Worm (Caenorhabditis elegans) whole organism, L1 larva: ENCODE measurements around the gene Y57G11C.22.

ENCODE experiments used
- C16A3.4 ChIP-seq: fragments of 150-350 bp; optimal IDR thresholded peaks from 2 replicates; lab custom pipeline; 2014; ENCODE audit warnings: missing biosample characterization, missing genetic modification characterization
- C34B4.2 ChIP-seq: sonication (generic microtip); optimal IDR thresholded peaks from 2 replicates; lab custom pipeline; 2017; ENCODE audit warnings: mild to moderate bottlenecking, missing genetic modification characterization, missing compliant biosample characterization
- ama-1 ChIP-seq: fragments of 150-350 bp; optimal IDR thresholded peaks from 2 replicates; lab custom pipeline; 2014
- blmp-1 ChIP-seq: fragments of 150-350 bp; optimal IDR thresholded peaks from 2 replicates; lab custom pipeline; 2014; ENCODE audit warnings: missing biosample characterization, missing genetic modification characterization
- ceh-63 ChIP-seq: fragments of 200-800 bp; sonication (Bioruptor generic); optimal IDR thresholded peaks from 2 replicates; lab custom pipeline; 2018; ENCODE audit warnings: mild to moderate bottlenecking, missing genetic modification characterization, missing compliant biosample characterization
- ceh-8 ChIP-seq: fragments of 200-800 bp; sonication (Bioruptor generic); optimal IDR thresholded peaks from 2 replicates; lab custom pipeline; 2018; ENCODE audit warnings: mild to moderate bottlenecking, missing genetic modification characterization, moderate library complexity, missing compliant biosample characterization
- ceh-88 ChIP-seq: fragments of 200-800 bp; sonication (Bioruptor generic); IDR thresholded peaks from 2 replicates; pipeline ENCODE4 v1.3.6; 2022; ENCODE audit warnings: missing genetic modification characterization, missing compliant biosample characterization
- ceh-90 ChIP-seq: sonication (generic microtip); optimal IDR thresholded peaks from 2 replicates; lab custom pipeline; 2016; ENCODE audit warnings: missing genetic modification characterization, missing compliant biosample characterization
- ces-1 ChIP-seq: fragments of 150-350 bp; optimal IDR thresholded peaks from 2 replicates; lab custom pipeline; 2014; ENCODE audit warnings: missing biosample characterization, missing genetic modification reagents, missing genetic modification characterization
- efl-1 ChIP-seq, 4 experiments: fragments of 150-350 bp; optimal IDR thresholded peaks in 3 of 4; peaks in 1 of 4; 1 replicate in 1 of 4; 2 replicates in 3 of 4; lab custom pipeline; 2014; ENCODE audit warnings: missing biosample characterization in 2 of 4, missing genetic modification characterization in 2 of 4, missing genetic modification reagents in 2 of 4
- efl-3 ChIP-seq: fragments of 200-800 bp; sonication (Bioruptor generic); optimal IDR thresholded peaks from 2 replicates; lab custom pipeline; 2018; ENCODE audit warnings: mild to moderate bottlenecking, missing genetic modification characterization, missing compliant biosample characterization
- egl-27 ChIP-seq, 2 experiments: fragments of 150-350 bp in 1 of 2; sonication (generic microtip); optimal IDR thresholded peaks; 3 replicates each; lab custom pipeline; 2017 to 2018; ENCODE audit warnings: missing biosample characterization in 2 of 2, missing genetic modification characterization in 2 of 2, missing genetic modification reagents in 2 of 2
- elt-3 ChIP-seq, 6 experiments: fragments of 150-350 bp in 1 of 6; sonication (generic microtip); optimal IDR thresholded peaks; 2 replicates each; lab custom pipeline; 2017 to 2018; ENCODE audit warnings: missing biosample characterization in 6 of 6, missing genetic modification characterization in 6 of 6, inconsistent platforms in 1 of 6
- ets-5 ChIP-seq: fragments of 200-800 bp; sonication (Bioruptor generic); IDR thresholded peaks from 2 replicates; pipeline ENCODE4 v1.3.6; 2022; ENCODE audit warnings: missing genetic modification characterization, missing compliant biosample characterization
- fkh-8 ChIP-seq: sonication (generic microtip); optimal IDR thresholded peaks from 2 replicates; lab custom pipeline; 2016; ENCODE audit warnings: mild to moderate bottlenecking, missing genetic modification characterization, missing compliant biosample characterization
- grh-1 ChIP-seq: fragments of 200-800 bp; sonication (Bioruptor generic); IDR thresholded peaks from 2 replicates; pipeline ENCODE4 v1.3.6; 2022; ENCODE audit warnings: missing genetic modification reagents, missing genetic modification characterization, missing compliant biosample characterization
- irx-1 ChIP-seq: sonication (generic microtip); optimal IDR thresholded peaks from 2 replicates; lab custom pipeline; 2016; ENCODE audit warnings: missing genetic modification characterization, missing compliant biosample characterization
- jun-1 ChIP-seq: fragments of 150-350 bp; optimal IDR thresholded peaks from 2 replicates; lab custom pipeline; 2014; ENCODE audit warnings: missing biosample characterization, missing genetic modification reagents, missing genetic modification characterization
- lin-14 ChIP-seq: fragments of 200-800 bp; sonication (Bioruptor generic); optimal IDR thresholded peaks from 2 replicates; lab custom pipeline; 2018; ENCODE audit warnings: mild to moderate bottlenecking, missing genetic modification characterization, moderate library complexity, missing compliant biosample characterization
- lin-39 ChIP-seq: fragments of 150-350 bp; optimal IDR thresholded peaks from 2 replicates; lab custom pipeline; 2014; ENCODE audit warnings: missing biosample characterization, missing genetic modification reagents, missing genetic modification characterization
- lir-3 ChIP-seq: sonication (generic microtip); optimal IDR thresholded peaks from 2 replicates; lab custom pipeline; 2016; ENCODE audit warnings: mild to moderate bottlenecking, missing genetic modification characterization, moderate library complexity, missing compliant biosample characterization; ENCODE audit not compliant: poor library complexity
- lsy-2 ChIP-seq, 2 experiments: fragments of 150-350 bp; optimal IDR thresholded peaks; 2 replicates each; lab custom pipeline; 2014; ENCODE audit warnings: missing biosample characterization in 2 of 2, missing genetic modification characterization in 2 of 2
- mab-9 ChIP-seq: fragments of 200-800 bp; sonication (Bioruptor generic); IDR thresholded peaks from 2 replicates; pipeline ENCODE4 v1.3.6; 2022; ENCODE audit warnings: missing genetic modification reagents, missing genetic modification characterization, missing compliant biosample characterization
- mef-2 ChIP-seq: fragments of 150-350 bp; optimal IDR thresholded peaks from 2 replicates; lab custom pipeline; 2014; ENCODE audit warnings: missing biosample characterization, missing genetic modification characterization
- nhr-11 ChIP-seq: fragments of 150-350 bp; optimal IDR thresholded peaks from 2 replicates; lab custom pipeline; 2014; ENCODE audit warnings: missing biosample characterization, missing genetic modification characterization
- nhr-28 ChIP-seq: fragments of 150-350 bp; optimal IDR thresholded peaks from 2 replicates; lab custom pipeline; 2014; ENCODE audit warnings: missing biosample characterization, missing genetic modification characterization
- nhr-71 ChIP-seq: sonication (generic microtip); optimal IDR thresholded peaks from 2 replicates; lab custom pipeline; 2016; ENCODE audit warnings: mild to moderate bottlenecking, missing genetic modification characterization, moderate library complexity, missing compliant biosample characterization
- nhr-84 ChIP-seq: sonication (generic microtip); optimal IDR thresholded peaks from 2 replicates; lab custom pipeline; 2017; ENCODE audit warnings: missing biosample characterization, missing genetic modification characterization
- nhr-85 ChIP-seq: sonication (generic microtip); peaks from one replicate; lab custom pipeline; 2016; ENCODE audit warnings: missing genetic modification characterization, inconsistent platforms, missing compliant biosample characterization
- nhr-90 ChIP-seq: sonication (generic microtip); optimal IDR thresholded peaks from 2 replicates; lab custom pipeline; 2016; ENCODE audit warnings: mild to moderate bottlenecking, missing genetic modification characterization, missing compliant biosample characterization; ENCODE audit not compliant: poor library complexity
- pqm-1 ChIP-seq: sonication (generic microtip); optimal IDR thresholded peaks from 3 replicates; lab custom pipeline; 2017; ENCODE audit warnings: missing biosample characterization, missing genetic modification characterization
- sox-4 ChIP-seq: sonication (generic microtip); optimal IDR thresholded peaks from 2 replicates; lab custom pipeline; 2016; ENCODE audit warnings: missing genetic modification characterization, missing compliant biosample characterization
- sup-37 ChIP-seq: fragments of 200-800 bp; sonication (Bioruptor generic); optimal IDR thresholded peaks from 2 replicates; lab custom pipeline; 2018; ENCODE audit warnings: mild to moderate bottlenecking, missing genetic modification characterization, missing compliant biosample characterization
- tbx-2 ChIP-seq: sonication (generic microtip); optimal IDR thresholded peaks from 2 replicates; lab custom pipeline; 2016; ENCODE audit warnings: missing genetic modification characterization, missing compliant biosample characterization
- tlp-1 ChIP-seq: fragments of 150-350 bp; optimal IDR thresholded peaks from 2 replicates; lab custom pipeline; 2014; ENCODE audit warnings: missing biosample characterization, missing genetic modification characterization
- unc-30 ChIP-seq: sonication (generic microtip); optimal IDR thresholded peaks from 2 replicates; lab custom pipeline; 2017; ENCODE audit warnings: missing biosample characterization, missing genetic modification characterization
- unc-62 ChIP-seq: fragments of 150-350 bp; optimal IDR thresholded peaks from 2 replicates; lab custom pipeline; 2014; ENCODE audit warnings: missing biosample characterization, missing genetic modification reagents, missing genetic modification characterization
- unc-86 ChIP-seq: sonication (generic microtip); optimal IDR thresholded peaks from 2 replicates; lab custom pipeline; 2016; ENCODE audit warnings: missing genetic modification characterization, missing compliant biosample characterization
- unc-98 ChIP-seq: fragments of 200-800 bp; sonication (Bioruptor generic); IDR thresholded peaks from 2 replicates; pipeline ENCODE4 v1.3.6; 2022; ENCODE audit warnings: missing genetic modification characterization, missing compliant biosample characterization
- vab-15 ChIP-seq: sonication (generic microtip); optimal IDR thresholded peaks from 2 replicates; lab custom pipeline; 2017; ENCODE audit warnings: missing genotype, mild to moderate bottlenecking, missing genetic modification characterization, missing compliant biosample characterization
- zip-4 ChIP-seq: fragments of 200-800 bp; sonication (Bioruptor generic); optimal IDR thresholded peaks from 2 replicates; lab custom pipeline; 2018; ENCODE audit warnings: mild to moderate bottlenecking, missing genetic modification characterization, moderate library complexity, missing compliant biosample characterization
- ztf-4 ChIP-seq: fragments of 150-350 bp; optimal IDR thresholded peaks from 2 replicates; lab custom pipeline; 2014; ENCODE audit warnings: missing biosample characterization, missing genetic modification characterization

The Y57G11C.22 gene

DNA sequence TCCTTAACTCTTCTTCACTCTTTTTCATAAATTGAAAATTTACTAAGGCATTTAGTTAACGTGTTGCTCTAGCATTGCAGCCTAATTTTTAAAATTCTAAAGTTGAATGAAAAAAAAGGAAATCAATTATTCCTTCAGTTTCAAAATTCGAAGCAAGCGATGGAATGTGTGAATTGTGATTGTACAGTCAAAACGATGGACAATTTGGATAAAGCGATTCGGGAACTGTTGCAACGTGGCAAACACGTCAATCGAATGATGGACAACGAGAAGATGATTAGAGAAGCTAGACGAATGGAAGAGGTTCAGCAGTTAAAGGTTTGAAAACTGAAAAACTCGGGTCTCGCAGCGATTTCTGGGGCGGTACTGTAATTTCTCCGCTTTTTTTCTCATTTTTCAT lies 37.8 kb upstream of the Y57G11C.22 start, which contains the start of gene Y57G11C.14:
Y57G11C.14 (plus strand) TSS at position 126 of the 400 bp plus-strand sequence.
- TF ChIP-seq ceh-63 (GFP tag; lab: Kevin White, UChicago) (no peak), jun-1 (tag; lab: Kevin White, UChicago) (no peak), C16A3.4 (no peak), ama-1 (lab: Kevin White, UChicago) (peak; percentile 4)

DNA sequence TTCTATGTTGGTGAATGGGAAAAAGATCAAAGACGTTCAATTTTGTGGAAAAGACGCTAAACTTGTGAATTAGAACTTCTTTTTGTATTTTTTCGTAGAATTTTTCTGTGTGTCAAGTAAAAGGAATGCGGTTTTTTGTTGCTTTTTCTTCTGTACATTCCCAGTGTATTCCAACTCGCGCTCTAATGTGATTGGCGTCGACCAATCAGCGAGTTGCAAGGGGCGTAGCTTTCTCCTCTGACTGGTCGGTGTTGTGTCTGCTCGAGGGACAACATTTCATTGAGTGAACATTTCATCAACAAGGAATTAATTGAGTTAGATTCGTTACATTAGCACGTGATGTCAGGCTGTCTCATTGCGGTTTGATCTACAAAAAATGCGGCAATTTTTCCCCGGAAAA lies 36.1 kb upstream of the Y57G11C.22 start:
- no peak for TF ChIP-seq mab-9 (GFP tag; lab: Robert Waterston, UW)
- no peak for TF ChIP-seq unc-62 (GFP tag; lab: Kevin White, UChicago)
- no peak for TF ChIP-seq fkh-8 (tag; lab: Kevin White, UChicago)
- no peak for TF ChIP-seq lsy-2 (tag; optimal IDR thresholded peaks at IDR 0.05; lab: Kevin White, UChicago)
- TF ChIP-seq ets-5 (GFP tag; lab: Robert Waterston, UW): no peak
- TF ChIP-seq grh-1 (GFP tag; lab: Robert Waterston, UW): no peak
- no peak for TF ChIP-seq efl-1 (optimal IDR thresholded peaks at IDR 0.05; lab: Kevin White, UChicago)
- no peak for TF ChIP-seq efl-1 (GFP tag; optimal IDR thresholded peaks at IDR 0.05 in 1 of 2; lab: Kevin White, UChicago)
- no peak for TF ChIP-seq sox-4 (tag; lab: Kevin White, UChicago)
- no peak for TF ChIP-seq nhr-90 (tag; lab: Kevin White, UChicago)
- no peak for TF ChIP-seq efl-3 (GFP tag; lab: Kevin White, UChicago)
- no peak for TF ChIP-seq jun-1 (tag; lab: Kevin White, UChicago)
- TF ChIP-seq ztf-4: no peak
- no peak for TF ChIP-seq ceh-8
- TF ChIP-seq vab-15 (tag; lab: Kevin White, UChicago): no peak
- no peak for TF ChIP-seq C16A3.4
- TF ChIP-seq unc-30: no peak
- no peak for TF ChIP-seq elt-3 (tag; optimal IDR thresholded peaks at IDR 0.05; lab: Kevin White, UChicago)
- no peak for TF ChIP-seq pqm-1 (tag; lab: Kevin White, UChicago)

DNA sequence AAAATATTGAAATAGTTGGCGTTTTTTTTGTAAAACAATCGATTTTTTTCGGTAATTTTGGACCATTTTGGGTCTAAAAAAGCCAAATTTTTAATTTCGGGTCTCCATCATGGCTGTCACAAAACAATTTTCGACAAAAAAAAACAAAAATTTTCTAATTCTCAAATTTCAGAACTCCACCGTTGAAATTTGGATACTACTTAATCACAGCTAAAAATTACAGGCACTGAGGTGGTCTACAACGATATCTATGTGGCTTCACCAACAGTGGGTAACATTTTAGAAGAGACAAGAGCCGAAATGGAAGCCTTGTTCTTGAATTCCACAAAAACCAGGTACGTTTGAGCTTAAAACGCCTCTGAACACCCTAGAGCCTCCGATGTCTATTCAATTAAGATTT lies 34.7 kb upstream of the Y57G11C.22 start, which contains the start of gene Y57G11C.1142:
Y57G11C.1142 (plus strand) TSS at position 301 of the 400 bp plus-strand sequence.
- TF ChIP-seq blmp-1 (tag; lab: Kevin White, UChicago) (no peak), ceh-8 (no peak), tlp-1 (tag; lab: Kevin White, UChicago) (no peak), lin-39 (no peak), egl-27 (tag; optimal IDR thresholded peaks at IDR 0.05; lab: Kevin White, UChicago) (no peak), nhr-71 (no peak), irx-1 (no peak)

DNA sequence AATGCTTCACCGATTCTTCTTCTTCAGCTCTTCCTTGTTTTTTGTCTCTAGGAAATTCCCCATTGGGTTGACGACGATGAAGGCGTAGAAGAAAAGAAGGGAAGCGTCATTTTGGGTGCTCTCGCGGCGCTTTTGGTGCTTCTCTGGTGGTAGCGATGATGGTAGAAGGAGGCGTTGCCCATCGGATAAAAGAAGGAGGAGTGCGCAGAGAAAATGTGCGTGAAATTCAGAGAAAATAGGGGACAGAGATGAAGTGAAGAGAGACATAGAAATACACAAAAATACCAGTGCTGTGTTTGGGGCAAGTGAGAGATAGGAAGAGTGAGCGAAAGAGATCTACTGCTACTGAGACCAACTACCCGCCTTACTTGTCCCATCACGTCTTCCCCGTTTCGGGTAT lies 30.1 kb upstream of the Y57G11C.22 start, which contains the start of gene oig-5:
oig-5 (plus strand) TSS at position 301 of the 400 bp plus-strand sequence.
- TF ChIP-seq nhr-11 (tag; lab: Kevin White, UChicago) (no peak), C34B4.2 (no peak), nhr-85 (tag; lab: Kevin White, UChicago) (no peak), mab-9 (GFP tag; lab: Robert Waterston, UW) (0 out of 2 replicates have a peak, but pooled peaks have one; percentile 7), unc-98 (GFP tag; lab: Robert Waterston, UW) (no peak), ceh-8 (peak; percentile 5)

DNA sequence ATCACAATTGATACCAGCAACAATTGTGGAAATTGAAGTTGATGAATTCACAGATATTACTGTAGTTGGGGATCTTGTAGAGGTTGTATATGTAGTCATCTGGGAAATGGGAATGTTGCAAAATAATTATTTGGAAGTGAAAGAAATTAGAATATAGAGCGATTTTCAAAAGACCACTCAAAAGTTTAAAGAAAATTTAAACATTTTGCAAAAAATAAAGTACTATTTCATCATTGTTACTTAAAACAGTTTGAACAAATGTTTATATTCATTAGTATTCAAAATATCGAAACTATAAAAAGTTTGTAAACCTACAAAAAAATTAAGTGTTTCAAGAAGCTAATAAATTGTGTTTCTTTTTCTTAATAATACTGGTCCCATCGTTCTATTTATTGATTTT lies 20.7 kb upstream of the Y57G11C.22 start, which contains the start of gene Y57G11C.46:
Y57G11C.46 (minus strand) TSS at position 101 of the 400 bp plus-strand sequence.
- TF ChIP-seq nhr-28 (tag; lab: Kevin White, UChicago): no peak
- TF ChIP-seq sup-37 (GFP tag; lab: Kevin White, UChicago): no peak
- TF ChIP-seq mef-2 (tag; lab: Kevin White, UChicago): no peak
- TF ChIP-seq lir-3 (tag; lab: Kevin White, UChicago): no peak
- TF ChIP-seq ceh-88 (GFP tag; lab: Robert Waterston, UW): no peak
- TF ChIP-seq ceh-90 (tag; lab: Kevin White, UChicago): no peak
- no peak for TF ChIP-seq mab-9 (GFP tag; lab: Robert Waterston, UW)
- no peak for TF ChIP-seq lsy-2 (tag; optimal IDR thresholded peaks at IDR 0.05; lab: Kevin White, UChicago)
- TF ChIP-seq lin-14 (GFP tag; lab: Kevin White, UChicago): no peak
- TF ChIP-seq unc-98 (GFP tag; lab: Robert Waterston, UW): no peak
- TF ChIP-seq nhr-84 (tag; lab: Kevin White, UChicago): no peak
- TF ChIP-seq tbx-2 (tag; lab: Kevin White, UChicago): no peak
- no peak for TF ChIP-seq C34B4.2
- TF ChIP-seq ces-1 (GFP tag; lab: Kevin White, UChicago): no peak
- no peak for TF ChIP-seq unc-86 (tag; lab: Kevin White, UChicago)
- TF ChIP-seq C16A3.4: no peak
- no peak for TF ChIP-seq zip-4 (GFP tag; lab: Kevin White, UChicago)
- TF ChIP-seq, all 84 proteins: peak for 0
